Worm (Caenorhabditis elegans) whole organism, L1 larva: Measurements from ENCODE around the gene inx-3.

Experiments
- C16A3.4 ChIP-seq: fragments of 150-350 bp; optimal IDR thresholded peaks from 2 replicates; lab custom pipeline; 2014; ENCODE audit warnings: missing biosample characterization, missing genetic modification characterization
- C34B4.2 ChIP-seq: sonication (generic microtip); optimal IDR thresholded peaks from 2 replicates; lab custom pipeline; 2017; ENCODE audit warnings: mild to moderate bottlenecking, missing genetic modification characterization, missing compliant biosample characterization
- aha-1 ChIP-seq: fragments of 150-350 bp; optimal IDR thresholded peaks from 2 replicates; lab custom pipeline; 2014; ENCODE audit warnings: missing biosample characterization, missing genetic modification characterization
- blmp-1 ChIP-seq: fragments of 150-350 bp; optimal IDR thresholded peaks from 2 replicates; lab custom pipeline; 2014; ENCODE audit warnings: missing biosample characterization, missing genetic modification characterization
- ceh-82 ChIP-seq, 3 experiments: fragments of 150-350 bp in 1 of 3; sonication (generic microtip) in 2 of 3; optimal IDR thresholded peaks; 2 replicates each; lab custom pipeline; 2014 to 2017; ENCODE audit warnings: missing biosample characterization in 3 of 3, missing genetic modification characterization in 3 of 3
- ceh-90 ChIP-seq: sonication (generic microtip); optimal IDR thresholded peaks from 2 replicates; lab custom pipeline; 2016; ENCODE audit warnings: missing genetic modification characterization, missing compliant biosample characterization
- dpl-1 ChIP-seq, 3 experiments: fragments of 150-350 bp in 2 of 3; sonication (generic microtip) in 1 of 3; optimal IDR thresholded peaks; 2 replicates each; lab custom pipeline; 2014 to 2017; ENCODE audit warnings: missing biosample characterization in 3 of 3, missing genetic modification characterization in 3 of 3, missing genetic modification reagents in 3 of 3
- dsc-1 ChIP-seq: sonication (generic microtip); optimal IDR thresholded peaks from 2 replicates; lab custom pipeline; 2016; ENCODE audit warnings: mild to moderate bottlenecking, missing genetic modification characterization, missing compliant biosample characterization
- efl-1 ChIP-seq, 4 experiments: fragments of 150-350 bp; optimal IDR thresholded peaks in 3 of 4; peaks in 1 of 4; 1 replicate in 1 of 4; 2 replicates in 3 of 4; lab custom pipeline; 2014; ENCODE audit warnings: missing biosample characterization in 2 of 4, missing genetic modification characterization in 2 of 4, missing genetic modification reagents in 2 of 4
- elt-2 ChIP-seq: sonication (generic microtip); optimal IDR thresholded peaks from 2 replicates; lab custom pipeline; 2016; ENCODE audit warnings: missing genetic modification characterization, mild to moderate bottlenecking, inconsistent platforms, missing compliant biosample characterization, missing genetic modification reagents
- ets-5 ChIP-seq: fragments of 200-800 bp; sonication (Bioruptor generic); IDR thresholded peaks from 2 replicates; pipeline ENCODE4 v1.3.6; 2022; ENCODE audit warnings: missing genetic modification characterization, missing compliant biosample characterization
- fkh-10 ChIP-seq: sonication (generic microtip); optimal IDR thresholded peaks from 2 replicates; lab custom pipeline; 2017; ENCODE audit warnings: missing biosample characterization, missing genetic modification reagents, missing genetic modification characterization
- jun-1 ChIP-seq: fragments of 150-350 bp; optimal IDR thresholded peaks from 2 replicates; lab custom pipeline; 2014; ENCODE audit warnings: missing biosample characterization, missing genetic modification reagents, missing genetic modification characterization
- lin-13 ChIP-seq: fragments of 150-350 bp; optimal IDR thresholded peaks from 2 replicates; lab custom pipeline; 2014; ENCODE audit warnings: missing biosample characterization, missing genetic modification reagents, missing genetic modification characterization
- lin-14 ChIP-seq: fragments of 200-800 bp; sonication (Bioruptor generic); optimal IDR thresholded peaks from 2 replicates; lab custom pipeline; 2018; ENCODE audit warnings: mild to moderate bottlenecking, missing genetic modification characterization, moderate library complexity, missing compliant biosample characterization
- lin-15B ChIP-seq: fragments of 150-350 bp; sonication (generic microtip); optimal IDR thresholded peaks from 3 replicates; lab custom pipeline; 2014; ENCODE audit warnings: missing biosample characterization, missing genetic modification characterization
- lin-35 ChIP-seq, 2 experiments: fragments of 150-350 bp; optimal IDR thresholded peaks; 2 replicates each; lab custom pipeline; 2014; ENCODE audit warnings: missing biosample characterization in 2 of 2, missing genetic modification characterization in 2 of 2, missing genetic modification reagents in 2 of 2
- lin-39 ChIP-seq: fragments of 150-350 bp; optimal IDR thresholded peaks from 2 replicates; lab custom pipeline; 2014; ENCODE audit warnings: missing biosample characterization, missing genetic modification reagents, missing genetic modification characterization
- mab-9 ChIP-seq: fragments of 200-800 bp; sonication (Bioruptor generic); IDR thresholded peaks from 2 replicates; pipeline ENCODE4 v1.3.6; 2022; ENCODE audit warnings: missing genetic modification reagents, missing genetic modification characterization, missing compliant biosample characterization
- mef-2 ChIP-seq: fragments of 150-350 bp; optimal IDR thresholded peaks from 2 replicates; lab custom pipeline; 2014; ENCODE audit warnings: missing biosample characterization, missing genetic modification characterization
- nhr-20 ChIP-seq: sonication (generic microtip); optimal IDR thresholded peaks from 2 replicates; lab custom pipeline; 2016; ENCODE audit warnings: mild to moderate bottlenecking, missing genetic modification characterization, missing compliant biosample characterization
- nhr-237 ChIP-seq: fragments of 150-350 bp; optimal IDR thresholded peaks from 2 replicates; lab custom pipeline; 2014; ENCODE audit warnings: missing biosample characterization, missing genetic modification characterization
- nhr-47 ChIP-seq: sonication (generic microtip); optimal IDR thresholded peaks from 2 replicates; lab custom pipeline; 2016; ENCODE audit warnings: mild to moderate bottlenecking, missing genetic modification characterization, moderate library complexity, missing compliant biosample characterization
- nhr-71 ChIP-seq: sonication (generic microtip); optimal IDR thresholded peaks from 2 replicates; lab custom pipeline; 2016; ENCODE audit warnings: mild to moderate bottlenecking, missing genetic modification characterization, moderate library complexity, missing compliant biosample characterization
- nhr-76 ChIP-seq: sonication (generic microtip); optimal IDR thresholded peaks from 2 replicates; lab custom pipeline; 2017; ENCODE audit warnings: missing biosample characterization, missing genetic modification characterization
- nhr-77 ChIP-seq: fragments of 150-350 bp; optimal IDR thresholded peaks from 2 replicates; lab custom pipeline; 2014; ENCODE audit warnings: missing biosample characterization, missing genetic modification characterization
- nhr-90 ChIP-seq: sonication (generic microtip); optimal IDR thresholded peaks from 2 replicates; lab custom pipeline; 2016; ENCODE audit warnings: mild to moderate bottlenecking, missing genetic modification characterization, missing compliant biosample characterization; ENCODE audit not compliant: poor library complexity
- pax-3 ChIP-seq: fragments of 200-800 bp; sonication (Bioruptor generic); optimal IDR thresholded peaks from 2 replicates; lab custom pipeline; 2018; ENCODE audit warnings: mild to moderate bottlenecking, missing genetic modification characterization, moderate library complexity, missing compliant biosample characterization
- pqm-1 ChIP-seq: sonication (generic microtip); optimal IDR thresholded peaks from 3 replicates; lab custom pipeline; 2017; ENCODE audit warnings: missing biosample characterization, missing genetic modification characterization
- sptf-1 ChIP-seq: fragments of 150-350 bp; optimal IDR thresholded peaks from 2 replicates; lab custom pipeline; 2014; ENCODE audit warnings: missing biosample characterization, missing genetic modification characterization
- sup-37 ChIP-seq: fragments of 200-800 bp; sonication (Bioruptor generic); optimal IDR thresholded peaks from 2 replicates; lab custom pipeline; 2018; ENCODE audit warnings: mild to moderate bottlenecking, missing genetic modification characterization, missing compliant biosample characterization
- tbx-2 ChIP-seq: sonication (generic microtip); optimal IDR thresholded peaks from 2 replicates; lab custom pipeline; 2016; ENCODE audit warnings: missing genetic modification characterization, missing compliant biosample characterization
- tlp-1 ChIP-seq: fragments of 150-350 bp; optimal IDR thresholded peaks from 2 replicates; lab custom pipeline; 2014; ENCODE audit warnings: missing biosample characterization, missing genetic modification characterization
- unc-130 ChIP-seq: fragments of 150-350 bp; optimal IDR thresholded peaks from 2 replicates; lab custom pipeline; 2017; ENCODE audit warnings: missing biosample characterization, missing genetic modification characterization, inconsistent platforms
- unc-30 ChIP-seq: sonication (generic microtip); optimal IDR thresholded peaks from 2 replicates; lab custom pipeline; 2017; ENCODE audit warnings: missing biosample characterization, missing genetic modification characterization
- unc-62 ChIP-seq: fragments of 150-350 bp; optimal IDR thresholded peaks from 2 replicates; lab custom pipeline; 2014; ENCODE audit warnings: missing biosample characterization, missing genetic modification reagents, missing genetic modification characterization
- vab-15 ChIP-seq: sonication (generic microtip); optimal IDR thresholded peaks from 2 replicates; lab custom pipeline; 2017; ENCODE audit warnings: missing genotype, mild to moderate bottlenecking, missing genetic modification characterization, missing compliant biosample characterization

The inx-3 gene

ce11 chrX:6019886-6020469 is 24.0 kb downstream of the inx-3 start, which contains the start of gene C09B8.4 (continued):
- TF ChIP-seq fkh-10 (GFP tag; lab: Kevin White, UChicago) = no peak
- no peak for TF ChIP-seq tlp-1 (tag; lab: Kevin White, UChicago)

ce11 chrX:6020782-6021181 is 24.8 kb downstream of the inx-3 start:
- TF ChIP-seq efl-1 (optimal IDR thresholded peaks at IDR 0.05; lab: Kevin White, UChicago) (no peak), efl-1 (GFP tag; optimal IDR thresholded peaks at IDR 0.05 in 1 of 2; lab: Kevin White, UChicago) (peak in 1 of 2 experiments; percentile 14), nhr-237 (tag; lab: Kevin White, UChicago) (no peak), lin-15B (tag; lab: Kevin White, UChicago) (no peak)
- TF ChIP-seq, all 84 proteins: peak for 1

- TF ChIP-seq sptf-1 (tag; lab: Kevin White, UChicago) = no peak
- no peak for TF ChIP-seq unc-130 (tag; lab: Kevin White, UChicago)
- TF ChIP-seq unc-30 = no peak
- TF ChIP-seq nhr-90 = no peak
- TF ChIP-seq lin-15B (tag; lab: Kevin White, UChicago) = no peak
- no peak for TF ChIP-seq lin-14 (GFP tag; lab: Kevin White, UChicago)
- no peak for TF ChIP-seq fkh-10 (GFP tag; lab: Kevin White, UChicago)
- no peak for TF ChIP-seq lin-13
- no peak for TF ChIP-seq lin-39 (tag; lab: Kevin White, UChicago)
- TF ChIP-seq C34B4.2 = no peak
- no peak for TF ChIP-seq pax-3
- TF ChIP-seq, all 84 proteins: peak for 0
Measured at ce11 chrX:6022469-6022868, 26.5 kb downstream of the inx-3 start, which contains the start of gene lelo-3. Gene lelo-3, minus strand, starts transcription at chrX:6022569.

ce11 chrX:6024977-6025376 is 29.0 kb downstream of the inx-3 start:
- TF ChIP-seq ets-5 (GFP tag; lab: Robert Waterston, UW) = no peak
- TF ChIP-seq nhr-90 = peak; percentile 40
- TF ChIP-seq nhr-71 (tag; lab: Kevin White, UChicago) = peak; percentile 34
- no peak for TF ChIP-seq C34B4.2
- no peak for TF ChIP-seq nhr-77 (tag; lab: Kevin White, UChicago)
- TF ChIP-seq jun-1 (tag; lab: Kevin White, UChicago) = no peak
- no peak for TF ChIP-seq aha-1 (tag; lab: Kevin White, UChicago)
- no peak for TF ChIP-seq unc-130 (tag; lab: Kevin White, UChicago)
- no peak for TF ChIP-seq mab-9
- TF ChIP-seq C16A3.4 = no peak
- no peak for TF ChIP-seq nhr-76 (tag; lab: Kevin White, UChicago)
- no peak for TF ChIP-seq sup-37 (GFP tag; lab: Kevin White, UChicago)
- no peak for TF ChIP-seq ceh-82 (tag; optimal IDR thresholded peaks at IDR 0.05; lab: Kevin White, UChicago)
- TF ChIP-seq unc-62 = no peak
- no peak for TF ChIP-seq lin-15B (tag; lab: Kevin White, UChicago)
- no peak for TF ChIP-seq blmp-1 (tag; lab: Kevin White, UChicago)
- peak in 1 of 2 experiments; percentile 40 for TF ChIP-seq lin-35 (GFP tag; optimal IDR thresholded peaks at IDR 0.05; lab: Kevin White, UChicago)
- TF ChIP-seq fkh-10 (GFP tag; lab: Kevin White, UChicago) = no peak
- peak; percentile 21 for TF ChIP-seq nhr-20 (tag; lab: Kevin White, UChicago)
- TF ChIP-seq dsc-1 (tag; lab: Kevin White, UChicago) = no peak
- no peak for TF ChIP-seq vab-15 (tag; lab: Kevin White, UChicago)
- TF ChIP-seq elt-2 (tag; lab: Kevin White, UChicago) = peak; percentile 58
- TF ChIP-seq tbx-2 (tag; lab: Kevin White, UChicago) = no peak
- no peak for TF ChIP-seq dpl-1 (GFP tag; optimal IDR thresholded peaks at IDR 0.05; lab: Kevin White, UChicago)
- TF ChIP-seq tlp-1 (tag; lab: Kevin White, UChicago) = no peak
- no peak for TF ChIP-seq mef-2
- no peak for TF ChIP-seq pqm-1 (tag; lab: Kevin White, UChicago)
- TF ChIP-seq nhr-47 (tag; lab: Kevin White, UChicago) = no peak
- TF ChIP-seq ceh-90 (tag; lab: Kevin White, UChicago) = no peak
